Fruit fly (Drosophila melanogaster) whole organism, adult: ENCODE results near the gene rasp.

Experiments used
- CG11617 ChIP-seq: fragments of 200-800 bp; sonication (Bioruptor generic); optimal IDR thresholded peaks from 2 replicates; lab custom pipeline; 2017; ENCODE audit warnings: mild to moderate bottlenecking, missing biosample characterization, missing genetic modification reagents, missing genetic modification characterization
- CG12768 ChIP-seq: fragments of 200-800 bp; sonication (Bioruptor generic); optimal IDR thresholded peaks from 2 replicates; lab custom pipeline; 2017; ENCODE audit warnings: missing biosample characterization, missing genetic modification characterization, mild to moderate bottlenecking, moderate library complexity, missing genetic modification reagents
- CG14711 ChIP-seq: fragments of 200-800 bp; sonication (Bioruptor generic); optimal IDR thresholded peaks from 2 replicates; lab custom pipeline; 2018; ENCODE audit warnings: missing biosample characterization, mild to moderate bottlenecking, missing genetic modification characterization, moderate library complexity
- CG1620 ChIP-seq: fragments of 200-800 bp; sonication (Bioruptor generic); optimal IDR thresholded peaks from 2 replicates; lab custom pipeline; 2016; ENCODE audit warnings: missing biosample characterization, missing genetic modification characterization
- CG33017 ChIP-seq: fragments of 200-800 bp; sonication (Bioruptor generic); optimal IDR thresholded peaks from 2 replicates; lab custom pipeline; 2018; ENCODE audit warnings: missing biosample characterization, mild to moderate bottlenecking, missing genetic modification characterization, moderate library complexity
- CG5204 ChIP-seq: fragments of 200-800 bp; sonication (Bioruptor generic); optimal IDR thresholded peaks from 2 replicates; lab custom pipeline; 2016; ENCODE audit warnings: missing biosample characterization, missing genetic modification characterization
- CG7045 ChIP-seq: fragments of 200-800 bp; sonication (Bioruptor generic); optimal IDR thresholded peaks from 2 replicates; lab custom pipeline; 2017; ENCODE audit warnings: missing biosample characterization, mild to moderate bottlenecking, missing genetic modification characterization
- CG7101 ChIP-seq: fragments of 200-800 bp; sonication (Bioruptor generic); optimal IDR thresholded peaks from 2 replicates; lab custom pipeline; 2018; ENCODE audit warnings: missing biosample characterization, mild to moderate bottlenecking, missing genetic modification characterization, moderate library complexity
- Clk ChIP-seq: fragments of 200-800 bp; sonication (Bioruptor generic); optimal IDR thresholded peaks from 2 replicates; lab custom pipeline; 2017; ENCODE audit warnings: missing biosample characterization, missing genetic modification characterization
- Crg-1 ChIP-seq: fragments of 200-800 bp; sonication (Bioruptor generic); optimal IDR thresholded peaks from 2 replicates; lab custom pipeline; 2016; ENCODE audit warnings: missing biosample characterization, missing genetic modification characterization
- Hr96 ChIP-seq: fragments of 200-800 bp; sonication (Bioruptor generic); optimal IDR thresholded peaks from 2 replicates; lab custom pipeline; 2016; ENCODE audit warnings: missing biosample characterization, missing genetic modification characterization
- Mnt ChIP-seq: fragments of 200-800 bp; sonication (Bioruptor generic); optimal IDR thresholded peaks from 2 replicates; lab custom pipeline; 2016; ENCODE audit warnings: missing biosample characterization, mild to moderate bottlenecking, missing genetic modification characterization
- bab1 ChIP-seq: fragments of 200-800 bp; sonication (Bioruptor generic); optimal IDR thresholded peaks from 3 replicates; lab custom pipeline; 2019; ENCODE audit warnings: missing biosample characterization, mild to moderate bottlenecking, missing genetic modification characterization, moderate library complexity
- cic ChIP-seq: fragments of 200-800 bp; sonication (Bioruptor generic); optimal IDR thresholded peaks from 2 replicates; lab custom pipeline; 2017; ENCODE audit warnings: missing biosample characterization, mild to moderate bottlenecking, missing genetic modification characterization, moderate library complexity
- cnc ChIP-seq, 2 experiments: fragments of >200 bp; optimal IDR thresholded peaks; 2 replicates each; lab custom pipeline; 2017
- kay ChIP-seq: fragments of 200-800 bp; sonication (Bioruptor generic); peaks from one replicate; lab custom pipeline; 2016; ENCODE audit warnings: missing biosample characterization, missing genetic modification characterization, borderline replicate concordance
- ovo ChIP-seq: fragments of 200-800 bp; sonication (Bioruptor generic); optimal IDR thresholded peaks from 2 replicates; lab custom pipeline; 2016; ENCODE audit warnings: missing biosample characterization, missing genetic modification characterization
- pad ChIP-seq: fragments of 200-800 bp; sonication (Bioruptor generic); optimal IDR thresholded peaks from 3 replicates; lab custom pipeline; 2017; ENCODE audit warnings: missing biosample characterization, missing genetic modification characterization, mild to moderate bottlenecking, moderate library complexity, missing genetic modification reagents
- tj ChIP-seq: fragments of 200-800 bp; sonication (Bioruptor generic); optimal IDR thresholded peaks from 3 replicates; lab custom pipeline; 2017; ENCODE audit warnings: missing biosample characterization, mild to moderate bottlenecking, missing genetic modification characterization, moderate library complexity
- toe ChIP-seq: fragments of 200-800 bp; sonication (Bioruptor generic); optimal IDR thresholded peaks from 2 replicates; lab custom pipeline; 2016; ENCODE audit warnings: missing biosample characterization, missing genetic modification characterization

The rasp gene

dm6 chr3L:3150376-3150775 lies 11.6 kb upstream of the rasp start:
- TF ChIP-seq tj (no peak), Hr96 (GFP tag; lab: Kevin White, UChicago) (no peak), cic (GFP tag; lab: Kevin White, UChicago) (no peak), Crg-1 (GFP tag; lab: Kevin White, UChicago) (no peak), CG5204 (GFP tag; lab: Kevin White, UChicago) (no peak), CG7045 (GFP tag; lab: Kevin White, UChicago) (no peak), CG7101 (tag; lab: Kevin White, UChicago) (no peak), cnc (optimal IDR thresholded peaks at IDR 0.05; lab: Kevin White, UChicago) (no peak), pad (GFP tag; lab: Kevin White, UChicago) (no peak), Mnt (GFP tag; lab: Kevin White, UChicago) (no peak), Clk (GFP tag; lab: Kevin White, UChicago) (no peak), ovo (GFP tag; lab: Kevin White, UChicago) (no peak), CG14711 (no peak), CG1620 (no peak), kay (GFP tag; lab: Kevin White, UChicago) (no peak), bab1 (GFP tag; lab: Kevin White, UChicago) (no peak), CG12768 (GFP tag; lab: Kevin White, UChicago) (no peak)

DNA sequence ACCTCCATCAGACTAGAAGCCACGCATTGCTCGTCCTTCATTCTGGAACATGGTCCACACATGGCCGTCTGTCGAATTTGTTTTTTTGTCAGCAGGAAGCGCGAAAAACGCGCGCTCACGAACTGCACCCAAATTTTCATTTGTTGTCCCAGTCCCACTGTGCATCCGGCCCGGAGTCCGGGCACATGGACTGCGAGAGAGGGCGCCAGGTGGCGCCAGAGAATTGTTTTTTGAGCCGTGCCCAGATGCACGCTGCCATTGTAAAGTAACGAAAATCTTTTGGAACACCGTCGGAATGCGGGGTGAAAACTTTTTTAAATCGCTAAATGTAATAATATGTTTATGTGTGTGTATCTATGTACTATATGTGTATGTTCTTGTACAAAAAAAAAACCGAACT lies 4.3 kb upstream of the rasp start:
- no peak for TF ChIP-seq pad (GFP tag; lab: Kevin White, UChicago)
- TF ChIP-seq Hr96 (GFP tag; lab: Kevin White, UChicago): no peak
- TF ChIP-seq CG1620: no peak
- no peak for TF ChIP-seq Clk (GFP tag; lab: Kevin White, UChicago)
- no peak for TF ChIP-seq cnc (optimal IDR thresholded peaks at IDR 0.05; lab: Kevin White, UChicago)
- no peak for TF ChIP-seq cic (GFP tag; lab: Kevin White, UChicago)
- no peak for TF ChIP-seq ovo (GFP tag; lab: Kevin White, UChicago)
- no peak for TF ChIP-seq CG12768 (GFP tag; lab: Kevin White, UChicago)
- no peak for TF ChIP-seq toe (GFP tag; lab: Kevin White, UChicago)
- no peak for TF ChIP-seq CG33017 (tag; lab: Kevin White, UChicago)
- no peak for TF ChIP-seq CG5204 (GFP tag; lab: Kevin White, UChicago)
- TF ChIP-seq CG11617 (GFP tag; lab: Kevin White, UChicago): no peak
- TF ChIP-seq CG7101 (tag; lab: Kevin White, UChicago): no peak
- no peak for TF ChIP-seq tj
- TF ChIP-seq CG14711: no peak
- TF ChIP-seq Mnt (GFP tag; lab: Kevin White, UChicago): no peak
- TF ChIP-seq Crg-1 (GFP tag; lab: Kevin White, UChicago): no peak
- TF ChIP-seq bab1 (GFP tag; lab: Kevin White, UChicago): no peak
- no peak for TF ChIP-seq CG7045 (GFP tag; lab: Kevin White, UChicago)

DNA sequence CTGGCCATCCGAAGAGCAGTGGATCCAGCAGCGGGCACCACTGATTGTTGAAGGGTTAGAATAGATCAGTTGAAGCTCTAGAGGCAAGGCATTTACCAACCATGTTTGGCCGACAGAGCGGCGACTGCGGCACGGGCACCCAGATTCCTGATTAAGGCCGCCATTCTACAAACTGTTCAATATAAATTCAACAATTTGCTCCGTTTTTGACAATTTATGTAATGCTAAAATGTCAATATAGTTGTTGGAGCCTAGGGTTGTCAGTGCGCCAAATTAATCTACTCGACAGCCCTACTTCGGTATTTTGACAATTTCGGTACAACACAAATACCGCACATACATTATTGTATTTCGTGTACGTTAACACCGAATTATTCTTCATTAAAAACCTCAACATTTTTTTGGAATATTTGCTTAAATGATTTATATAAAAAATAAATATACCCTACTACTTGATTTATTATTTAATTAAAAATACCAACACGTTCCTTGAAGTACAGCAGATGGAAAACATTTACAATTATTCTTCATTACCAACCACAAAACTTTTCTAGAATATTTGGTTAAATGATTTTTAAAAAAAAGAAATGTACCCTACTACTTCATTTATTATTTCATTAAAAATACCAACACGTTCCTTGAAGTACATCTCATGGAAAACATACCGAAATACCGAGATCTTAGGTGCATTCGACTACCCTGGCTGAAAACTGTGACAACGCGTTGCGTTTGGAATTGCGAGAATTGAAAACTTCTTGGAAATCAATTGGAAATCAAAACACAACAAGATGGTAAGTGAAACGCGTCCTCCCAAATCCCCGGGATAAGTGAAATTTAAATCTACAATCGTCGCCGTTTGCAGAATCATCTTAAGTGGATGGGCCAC lies 2.4 kb upstream of the rasp start, which contains the start of the genes ND-30 and CG15812:
ND-30 (minus strand) TSS at position 270 of the 886 bp plus-strand sequence.
CG15812 (plus strand) TSS at position 683 of the 886 bp plus-strand sequence.
- no peak for TF ChIP-seq bab1 (GFP tag; lab: Kevin White, UChicago)
- peak; percentile 53 for TF ChIP-seq CG11617 (GFP tag; lab: Kevin White, UChicago)
- TF ChIP-seq Crg-1 (GFP tag; lab: Kevin White, UChicago): peak; percentile 31
- peak; percentile 94 for TF ChIP-seq CG14711
- TF ChIP-seq Hr96 (GFP tag; lab: Kevin White, UChicago): no peak
- TF ChIP-seq toe (GFP tag; lab: Kevin White, UChicago): no peak
- TF ChIP-seq kay (GFP tag; lab: Kevin White, UChicago): no peak
- TF ChIP-seq CG5204 (GFP tag; lab: Kevin White, UChicago): no peak
- TF ChIP-seq cic (GFP tag; lab: Kevin White, UChicago): no peak
- peak; percentile 15 for TF ChIP-seq tj
- TF ChIP-seq CG7101 (tag; lab: Kevin White, UChicago): peak; percentile 34
- TF ChIP-seq CG12768 (GFP tag; lab: Kevin White, UChicago): no peak
- peak; percentile 29 for TF ChIP-seq CG1620
- TF ChIP-seq Mnt (GFP tag; lab: Kevin White, UChicago): no peak
- TF ChIP-seq pad (GFP tag; lab: Kevin White, UChicago): no peak

DNA sequence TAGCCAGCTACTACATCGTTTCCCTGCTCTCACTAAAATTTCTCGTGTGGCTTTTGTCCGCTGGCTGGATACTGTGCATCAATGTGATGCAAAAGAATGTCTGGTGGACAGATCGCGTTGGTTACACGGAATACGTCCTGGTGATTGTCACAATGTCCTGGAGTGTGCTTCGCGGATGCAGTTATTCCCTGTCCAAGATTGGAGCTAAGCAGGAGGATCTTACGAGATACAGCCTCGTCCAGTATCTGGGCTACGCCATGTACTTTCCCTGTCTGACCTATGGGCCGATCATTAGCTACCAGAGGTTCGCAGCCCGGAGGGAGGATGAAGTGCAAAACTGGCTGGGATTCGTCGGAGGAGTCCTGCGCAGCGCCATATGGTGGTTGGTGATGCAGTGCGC lies 604 bp downstream of the rasp start:
- TF ChIP-seq Crg-1 (GFP tag; lab: Kevin White, UChicago): no peak
- TF ChIP-seq toe (GFP tag; lab: Kevin White, UChicago): no peak
- no peak for TF ChIP-seq CG7101 (tag; lab: Kevin White, UChicago)
- TF ChIP-seq CG12768 (GFP tag; lab: Kevin White, UChicago): no peak
- TF ChIP-seq Clk (GFP tag; lab: Kevin White, UChicago): no peak
- no peak for TF ChIP-seq kay (GFP tag; lab: Kevin White, UChicago)
- no peak for TF ChIP-seq pad (GFP tag; lab: Kevin White, UChicago)
- no peak for TF ChIP-seq Hr96 (GFP tag; lab: Kevin White, UChicago)
- no peak for TF ChIP-seq Mnt (GFP tag; lab: Kevin White, UChicago)
- TF ChIP-seq CG1620: no peak
- no peak for TF ChIP-seq CG5204 (GFP tag; lab: Kevin White, UChicago)
- no peak for TF ChIP-seq cic (GFP tag; lab: Kevin White, UChicago)
- TF ChIP-seq CG11617 (GFP tag; lab: Kevin White, UChicago): no peak
- TF ChIP-seq CG7045 (GFP tag; lab: Kevin White, UChicago): no peak
- TF ChIP-seq CG14711: no peak
- TF ChIP-seq CG33017 (tag; lab: Kevin White, UChicago): no peak

DNA sequence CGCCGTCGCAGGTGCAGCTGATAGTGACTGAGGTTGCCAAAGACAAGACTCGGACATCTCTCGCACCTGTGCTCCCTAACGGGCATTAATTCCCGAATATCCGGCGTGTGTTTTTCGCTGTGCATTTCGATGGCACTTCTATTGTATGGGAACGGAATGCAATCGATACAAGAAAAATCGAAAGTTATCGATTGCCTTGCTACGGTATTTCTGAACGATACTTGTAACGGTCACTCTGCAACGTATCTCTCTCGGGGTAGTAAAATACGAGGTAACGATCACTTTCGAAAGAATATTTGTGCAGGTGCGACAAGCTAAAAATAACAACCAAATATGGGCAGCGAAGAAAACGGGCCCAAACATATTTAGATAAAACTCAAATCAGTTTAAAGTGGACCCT lies 3.0 kb downstream of the rasp start, which contains the start of gene CG32280:
CG32280 (plus strand) TSS at position 231 of the 400 bp plus-strand sequence.
- TF ChIP-seq bab1 (GFP tag; lab: Kevin White, UChicago): peak; percentile 60
- peak; percentile 17 for TF ChIP-seq cic (GFP tag; lab: Kevin White, UChicago)
- TF ChIP-seq CG11617 (GFP tag; lab: Kevin White, UChicago): peak; percentile 19
- TF ChIP-seq Clk (GFP tag; lab: Kevin White, UChicago): no peak
- TF ChIP-seq Crg-1 (GFP tag; lab: Kevin White, UChicago): peak; percentile 57
- peak; percentile 39 for TF ChIP-seq ovo (GFP tag; lab: Kevin White, UChicago)
- TF ChIP-seq CG7101 (tag; lab: Kevin White, UChicago): peak; percentile 10
- TF ChIP-seq Hr96 (GFP tag; lab: Kevin White, UChicago): no peak
- TF ChIP-seq CG7045 (GFP tag; lab: Kevin White, UChicago): no peak
- TF ChIP-seq tj: no peak
- peak; percentile 30 for TF ChIP-seq Mnt (GFP tag; lab: Kevin White, UChicago)
